Worm (Caenorhabditis elegans) whole organism, mixed stage, embryonic: Measurements from ENCODE around the gene fbxc-20.

Experiments
- mls-2 ChIP-seq: sonication (generic microtip); optimal IDR thresholded peaks from 2 replicates; lab custom pipeline; 2016; ENCODE audit warnings: mild to moderate bottlenecking, missing genetic modification characterization, moderate library complexity, missing compliant biosample characterization
- nhr-237 ChIP-seq: fragments of 150-350 bp; optimal IDR thresholded peaks from 2 replicates; lab custom pipeline; 2014; ENCODE audit warnings: missing biosample characterization, missing genetic modification characterization
- snpc-4 ChIP-seq: fragments of 150-350 bp; optimal IDR thresholded peaks from 2 replicates; lab custom pipeline; 2014; ENCODE audit warnings: missing biosample characterization, missing genetic modification characterization
- unc-62 ChIP-seq: fragments of 150-350 bp; optimal IDR thresholded peaks from 2 replicates; lab custom pipeline; 2014; ENCODE audit warnings: missing biosample characterization, missing genetic modification reagents, missing genetic modification characterization

- no peak for TF ChIP-seq nhr-237
- no peak for TF ChIP-seq mls-2 (tag; lab: Kevin White, UChicago)
- TF ChIP-seq unc-62 (GFP tag; lab: Kevin White, UChicago), result no peak
- TF ChIP-seq snpc-4 (tag; lab: Kevin White, UChicago), result no peak
Measured at ce11 chrII:2417889-2418288, 1.0 kb upstream of the fbxc-20 start, which contains the start of the genes F42G2.5 and F42G2.7.
